Worm (Caenorhabditis elegans) whole organism, early embryonic: ENCODE data around the gene Y37H2A.14.

Source experiments
- B0310.2 ChIP-seq: sonication (generic microtip); optimal IDR thresholded peaks from 2 replicates; lab custom pipeline; 2016; ENCODE audit warnings: mild to moderate bottlenecking, missing genetic modification characterization, missing compliant biosample characterization
- F13C5.2 ChIP-seq: sonication (generic microtip); optimal IDR thresholded peaks from 2 replicates; lab custom pipeline; 2017; ENCODE audit warnings: mild to moderate bottlenecking, missing genetic modification characterization, inconsistent platforms, missing compliant biosample characterization
- aly-1 ChIP-seq: sonication (generic microtip); optimal IDR thresholded peaks from 2 replicates; lab custom pipeline; 2016; ENCODE audit warnings: missing genetic modification characterization, missing compliant biosample characterization
- ama-1 ChIP-seq: fragments of 150-350 bp; optimal IDR thresholded peaks from 2 replicates; lab custom pipeline; 2014
- ceh-13 ChIP-seq: fragments of 200-800 bp; sonication (Bioruptor generic); optimal IDR thresholded peaks from 2 replicates; lab custom pipeline; 2018; ENCODE audit warnings: mild to moderate bottlenecking, missing genetic modification characterization, missing compliant biosample characterization
- ceh-36 ChIP-seq: sonication (generic microtip); optimal IDR thresholded peaks from 2 replicates; lab custom pipeline; 2016; ENCODE audit warnings: missing genetic modification characterization, inconsistent platforms, missing compliant biosample characterization
- ets-7 ChIP-seq: sonication (generic microtip); optimal IDR thresholded peaks from 2 replicates; lab custom pipeline; 2016; ENCODE audit warnings: missing genotype, missing genetic modification characterization, missing compliant biosample characterization
- flt-1 ChIP-seq: fragments of 200-800 bp; sonication (Bioruptor generic); IDR thresholded peaks from 2 replicates; pipeline ENCODE4 v1.3.6; 2022; ENCODE audit warnings: missing genetic modification characterization, missing compliant biosample characterization
- hmbx-1 ChIP-seq: sonication (generic microtip); optimal IDR thresholded peaks from 2 replicates; lab custom pipeline; 2016; ENCODE audit warnings: mild to moderate bottlenecking, missing genetic modification characterization, missing compliant biosample characterization
- hmg-4 ChIP-seq: fragments of 200-800 bp; sonication (Bioruptor generic); optimal IDR thresholded peaks from 2 replicates; lab custom pipeline; 2018; ENCODE audit warnings: mild to moderate bottlenecking, missing genetic modification characterization, missing compliant biosample characterization
- hnd-1 ChIP-seq: sonication (generic microtip); optimal IDR thresholded peaks from 2 replicates; lab custom pipeline; 2016; ENCODE audit warnings: missing genetic modification characterization, missing compliant biosample characterization
- pes-1 ChIP-seq: fragments of 200-800 bp; sonication (Bioruptor generic); IDR thresholded peaks from 2 replicates; pipeline ENCODE4 v1.3.6; 2022; ENCODE audit warnings: missing genetic modification reagents, missing genetic modification characterization, missing compliant biosample characterization
- scrt-1 ChIP-seq: fragments of 200-800 bp; sonication (Bioruptor generic); IDR thresholded peaks from 2 replicates; pipeline ENCODE4 v1.3.6; 2022; ENCODE audit warnings: missing genetic modification characterization, missing compliant biosample characterization
- sea-1 ChIP-seq: fragments of 200-800 bp; sonication (Bioruptor generic); conservative IDR thresholded peaks from 2 replicates; pipeline ENCODE4 v1.3.6; 2022; ENCODE audit warnings: missing genetic modification characterization, missing compliant biosample characterization
- tbx-11 ChIP-seq: fragments of 200-800 bp; sonication (Bioruptor generic); IDR thresholded peaks from 2 replicates; pipeline ENCODE4 v1.3.6; 2022; ENCODE audit warnings: missing genetic modification characterization, missing compliant biosample characterization
- tbx-37 ChIP-seq: fragments of 200-800 bp; sonication (Bioruptor generic); conservative IDR thresholded peaks from 2 replicates; pipeline ENCODE4 v1.3.6; 2022; ENCODE audit warnings: missing genetic modification reagents, missing genetic modification characterization, missing compliant biosample characterization
- tra-4 ChIP-seq: sonication (generic microtip); optimal IDR thresholded peaks from 2 replicates; lab custom pipeline; 2017; ENCODE audit warnings: missing genetic modification characterization, missing compliant biosample characterization

Y37H2A.14 gene

DNA sequence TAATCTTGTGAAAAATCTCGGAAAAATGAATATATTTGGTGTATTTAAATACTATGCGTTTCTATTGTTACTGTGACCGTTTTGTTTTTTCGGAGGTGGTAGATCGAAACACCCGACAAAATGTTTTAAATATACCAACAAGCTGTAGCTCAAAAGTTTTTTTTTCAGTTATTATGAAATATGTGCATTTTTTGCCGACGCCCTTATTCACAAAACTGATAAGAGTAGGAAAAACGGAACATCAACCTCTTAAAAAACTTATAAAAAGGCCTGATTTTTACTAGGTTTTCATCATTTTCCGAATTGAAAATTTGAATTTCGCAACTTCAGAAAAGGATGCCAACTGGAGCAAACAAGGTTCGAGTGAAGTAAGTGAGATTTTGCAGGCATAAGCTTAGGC is at the start of gene Y37H2A.14:
Gene Y37H2A.14, plus strand, starts transcription at position 301 of the 400 bp plus-strand sequence.
- TF ChIP-seq B0310.2 (tag; lab: Kevin White, UChicago) (no peak), ets-7 (tag; lab: Kevin White, UChicago) (no peak), flt-1 (GFP tag; lab: Robert Waterston, UW) (no peak), ceh-13 (no peak), pes-1 (GFP tag; lab: Robert Waterston, UW) (no peak), tbx-37 (GFP tag; lab: Robert Waterston, UW) (no peak), aly-1 (tag; lab: Kevin White, UChicago) (no peak), tra-4 (tag; lab: Kevin White, UChicago) (no peak), F13C5.2 (tag; lab: Kevin White, UChicago) (no peak), scrt-1 (no peak), tbx-11 (GFP tag; lab: Robert Waterston, UW) (no peak), ama-1 (lab: Kevin White, UChicago) (no peak), ceh-36 (tag; lab: Kevin White, UChicago) (no peak), sea-1 (GFP tag; lab: Robert Waterston, UW) (no peak), hnd-1 (tag; lab: Kevin White, UChicago) (no peak), hmbx-1 (tag; lab: Kevin White, UChicago) (no peak)

DNA sequence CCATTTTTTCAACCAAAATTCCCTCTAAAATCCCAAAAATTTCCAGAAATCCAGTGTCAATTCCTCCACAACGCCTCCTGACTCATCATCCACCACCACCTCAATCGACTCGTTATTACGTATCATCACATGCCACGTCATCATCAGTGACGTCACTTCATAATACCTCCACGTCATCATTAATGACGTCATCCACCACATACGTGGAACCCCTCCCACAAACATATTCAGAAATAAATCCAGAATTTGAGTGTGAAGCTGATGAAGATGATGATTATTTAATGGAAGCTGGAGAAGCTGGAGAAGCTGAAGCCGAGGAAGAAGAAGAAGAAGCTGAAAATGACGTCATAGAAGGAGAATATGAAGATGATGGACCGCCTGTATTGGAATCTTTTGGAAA is 49.6 kb upstream of the Y37H2A.14 start:
- TF ChIP-seq ama-1 (lab: Kevin White, UChicago) (no peak), sea-1 (GFP tag; lab: Robert Waterston, UW) (no peak), tbx-11 (GFP tag; lab: Robert Waterston, UW) (no peak), tra-4 (tag; lab: Kevin White, UChicago) (no peak), hnd-1 (tag; lab: Kevin White, UChicago) (no peak), B0310.2 (tag; lab: Kevin White, UChicago) (no peak), aly-1 (tag; lab: Kevin White, UChicago) (no peak), tbx-37 (GFP tag; lab: Robert Waterston, UW) (no peak), ceh-36 (tag; lab: Kevin White, UChicago) (no peak), ets-7 (tag; lab: Kevin White, UChicago) (no peak), hmg-4 (GFP tag; lab: Kevin White, UChicago) (no peak), pes-1 (GFP tag; lab: Robert Waterston, UW) (no peak), flt-1 (GFP tag; lab: Robert Waterston, UW) (no peak), F13C5.2 (tag; lab: Kevin White, UChicago) (no peak), hmbx-1 (tag; lab: Kevin White, UChicago) (no peak), ceh-13 (no peak), scrt-1 (no peak)

DNA sequence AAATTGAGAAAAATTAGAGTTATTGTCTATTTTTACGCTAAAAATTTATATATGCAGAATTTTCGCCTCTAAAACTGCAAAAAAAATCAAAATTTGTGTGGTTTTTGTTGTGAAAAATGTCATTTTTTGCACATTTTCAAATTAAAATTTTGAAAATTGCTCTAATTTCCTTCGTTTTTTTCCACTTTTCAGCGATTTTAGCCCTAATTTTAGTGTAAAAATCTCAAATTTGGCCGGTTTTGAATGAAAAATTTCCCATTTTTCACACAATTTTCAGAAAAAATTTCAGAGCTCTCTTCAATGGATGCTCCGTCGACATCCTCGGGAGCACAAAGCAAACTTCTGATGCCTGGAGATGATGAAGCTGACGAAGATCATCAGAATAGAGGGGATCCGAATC is 45.2 kb upstream of the Y37H2A.14 start, which contains the start of gene par-4:
Gene par-4, plus strand, starts transcription at position 301 of the 400 bp plus-strand sequence.
- TF ChIP-seq B0310.2 (tag; lab: Kevin White, UChicago) (no peak), pes-1 (GFP tag; lab: Robert Waterston, UW) (no peak), tra-4 (tag; lab: Kevin White, UChicago) (no peak), tbx-37 (GFP tag; lab: Robert Waterston, UW) (no peak), ceh-36 (tag; lab: Kevin White, UChicago) (no peak), ets-7 (tag; lab: Kevin White, UChicago) (no peak), aly-1 (tag; lab: Kevin White, UChicago) (no peak)

ce11 chrV:18106055-18106454 is 37.5 kb upstream of the Y37H2A.14 start:
- TF ChIP-seq tra-4 (tag; lab: Kevin White, UChicago) (no peak), aly-1 (tag; lab: Kevin White, UChicago) (no peak), hmg-4 (GFP tag; lab: Kevin White, UChicago) (no peak), ets-7 (tag; lab: Kevin White, UChicago) (no peak)

- no peak for TF ChIP-seq aly-1 (tag; lab: Kevin White, UChicago)
- no peak for TF ChIP-seq ama-1 (lab: Kevin White, UChicago)
- no peak for TF ChIP-seq hnd-1 (tag; lab: Kevin White, UChicago)
- no peak for TF ChIP-seq scrt-1
- no peak for TF ChIP-seq ceh-36 (tag; lab: Kevin White, UChicago)
- no peak for TF ChIP-seq hmbx-1 (tag; lab: Kevin White, UChicago)
- TF ChIP-seq pes-1 (GFP tag; lab: Robert Waterston, UW): no peak
These were observed 35.6 kb upstream of the Y37H2A.14 start, which contains the start of gene Y37H2A.1 for ce11 chrV:18107969-18108368. Gene Y37H2A.1, plus strand, starts transcription at chrV:18108269.

ce11 chrV:18109449-18109848 is 34.1 kb upstream of the Y37H2A.14 start:
- TF ChIP-seq aly-1 (tag; lab: Kevin White, UChicago) (no peak), ceh-36 (tag; lab: Kevin White, UChicago) (no peak), flt-1 (GFP tag; lab: Robert Waterston, UW) (no peak)

- TF ChIP-seq ets-7 (tag; lab: Kevin White, UChicago) (no peak), scrt-1 (no peak), tra-4 (tag; lab: Kevin White, UChicago) (no peak), hmg-4 (GFP tag; lab: Kevin White, UChicago) (no peak), tbx-11 (GFP tag; lab: Robert Waterston, UW) (no peak), hmbx-1 (tag; lab: Kevin White, UChicago) (no peak), ceh-13 (no peak), B0310.2 (tag; lab: Kevin White, UChicago) (no peak), flt-1 (GFP tag; lab: Robert Waterston, UW) (no peak), ama-1 (lab: Kevin White, UChicago) (no peak)
These were observed 19.9 kb upstream of the Y37H2A.14 start, which contains the start of gene fbxa-107 for ce11 chrV:18123639-18124038. Gene fbxa-107, plus strand, starts transcription at chrV:18123939.

ce11 chrV:18125075-18125474 is 18.5 kb upstream of the Y37H2A.14 start, which contains the start of gene fbxa-210:
Gene fbxa-210, plus strand, starts transcription at chrV:18125375.
- no peak for TF ChIP-seq ceh-13
- TF ChIP-seq hmg-4 (GFP tag; lab: Kevin White, UChicago): no peak
- no peak for TF ChIP-seq flt-1 (GFP tag; lab: Robert Waterston, UW)
- no peak for TF ChIP-seq tbx-37 (GFP tag; lab: Robert Waterston, UW)
- TF ChIP-seq hnd-1 (tag; lab: Kevin White, UChicago): no peak
- no peak for TF ChIP-seq ceh-36 (tag; lab: Kevin White, UChicago)
- TF ChIP-seq tbx-11 (GFP tag; lab: Robert Waterston, UW): no peak
- no peak for TF ChIP-seq B0310.2 (tag; lab: Kevin White, UChicago)
- no peak for TF ChIP-seq scrt-1
- no peak for TF ChIP-seq pes-1 (GFP tag; lab: Robert Waterston, UW)
- TF ChIP-seq ama-1 (lab: Kevin White, UChicago): no peak
